Fruit fly (Drosophila melanogaster) whole organism, prepupa: ENCODE data around the gene chic.

Experiments used
- Blimp-1 ChIP-seq: fragments of 200-800 bp; sonication (Bioruptor generic); optimal IDR thresholded peaks from 3 replicates; lab custom pipeline; 2017; ENCODE audit warnings: missing biosample characterization, missing genetic modification characterization, mild to moderate bottlenecking, moderate library complexity, missing genetic modification reagents
- CG10631 ChIP-seq: fragments of 200-800 bp; sonication (Bioruptor generic); optimal IDR thresholded peaks from 2 replicates; lab custom pipeline; 2016; ENCODE audit warnings: missing biosample characterization, missing genetic modification characterization
- CG11294 ChIP-seq: fragments of 200-800 bp; sonication (Bioruptor generic); IDR thresholded peaks from 2 replicates; pipeline ENCODE4 v1.3.6; 2022; ENCODE audit warnings: missing biosample characterization, missing genetic modification characterization
- CG11762 ChIP-seq: fragments of 200-800 bp; sonication (Bioruptor generic); optimal IDR thresholded peaks from 3 replicates; lab custom pipeline; 2016; ENCODE audit warnings: missing biosample characterization, missing genetic modification characterization; ENCODE audit not compliant: insufficient read depth
- CG11902 ChIP-seq: fragments of 200-800 bp; sonication (Bioruptor generic); optimal IDR thresholded peaks from 3 replicates; lab custom pipeline; 2016; ENCODE audit warnings: missing biosample characterization, missing genetic modification characterization
- CG15336 ChIP-seq: fragments of 200-800 bp; sonication (Bioruptor generic); IDR thresholded peaks from 2 replicates; pipeline ENCODE4 v1.3.6; 2022; ENCODE audit warnings: missing biosample characterization, missing genetic modification characterization
- CG1621 ChIP-seq: fragments of 200-800 bp; sonication (Bioruptor generic); optimal IDR thresholded peaks from 3 replicates; lab custom pipeline; 2018; ENCODE audit warnings: missing biosample characterization, mild to moderate bottlenecking, missing genetic modification characterization
- CG16779 ChIP-seq: fragments of 200-800 bp; sonication (Bioruptor generic); optimal IDR thresholded peaks from 3 replicates; lab custom pipeline; 2017; ENCODE audit warnings: missing biosample characterization, mild to moderate bottlenecking, missing genetic modification characterization
- CG3032 ChIP-seq: fragments of 200-800 bp; optimal IDR thresholded peaks from 2 replicates; lab custom pipeline; 2019; ENCODE audit warnings: missing biosample characterization, mild to moderate bottlenecking, missing genetic modification characterization, moderate library complexity
- CG31627 ChIP-seq: fragments of 200-800 bp; sonication (Bioruptor generic); optimal IDR thresholded peaks from 3 replicates; lab custom pipeline; 2016; ENCODE audit warnings: missing biosample characterization, missing genetic modification characterization
- CG32006 ChIP-seq: fragments of 200-800 bp; sonication (Bioruptor generic); optimal IDR thresholded peaks from 3 replicates; lab custom pipeline; 2017; ENCODE audit warnings: missing biosample characterization, mild to moderate bottlenecking, missing genetic modification characterization
- CG3919 ChIP-seq: fragments of 200-800 bp; sonication (Bioruptor generic); optimal IDR thresholded peaks from 3 replicates; lab custom pipeline; 2016; ENCODE audit warnings: missing biosample characterization, missing genetic modification characterization
- CG6163 ChIP-seq: fragments of 200-800 bp; sonication (Bioruptor generic); IDR thresholded peaks from 3 replicates; pipeline ENCODE4 v1.3.6; 2022; ENCODE audit warnings: missing biosample characterization, missing genetic modification characterization
- CG6808 ChIP-seq: fragments of 200-800 bp; sonication (Bioruptor generic); optimal IDR thresholded peaks from 3 replicates; lab custom pipeline; 2017; ENCODE audit warnings: missing biosample characterization, missing genetic modification characterization, mild to moderate bottlenecking, moderate library complexity, missing genetic modification reagents
- CG6854 ChIP-seq: fragments of 200-800 bp; sonication (Bioruptor generic); optimal IDR thresholded peaks from 2 replicates; lab custom pipeline; 2017; ENCODE audit warnings: missing biosample characterization, mild to moderate bottlenecking, missing genetic modification characterization
- CG7368 ChIP-seq: fragments of 200-800 bp; sonication (Bioruptor generic); optimal IDR thresholded peaks from 3 replicates; lab custom pipeline; 2016; ENCODE audit warnings: missing biosample characterization, missing genetic modification characterization
- CG8119 ChIP-seq: fragments of 200-800 bp; sonication (Bioruptor generic); IDR thresholded peaks from 3 replicates; pipeline ENCODE4 v1.3.6; 2022; ENCODE audit warnings: missing biosample characterization, missing genetic modification characterization
- CG8319 ChIP-seq: fragments of 200-800 bp; sonication (Bioruptor generic); optimal IDR thresholded peaks from 3 replicates; lab custom pipeline; 2016; ENCODE audit warnings: missing biosample characterization, missing genetic modification characterization
- CG8632 ChIP-seq: fragments of 200-800 bp; sonication (Bioruptor generic); optimal IDR thresholded peaks from 3 replicates; lab custom pipeline; 2016; ENCODE audit warnings: missing biosample characterization, missing genetic modification characterization
- CG9139 ChIP-seq: fragments of 200-800 bp; sonication (Bioruptor generic); optimal IDR thresholded peaks from 3 replicates; lab custom pipeline; 2017; ENCODE audit warnings: missing biosample characterization, mild to moderate bottlenecking, missing genetic modification characterization
- Eip78C ChIP-seq: fragments of 200-800 bp; sonication (Bioruptor generic); peaks from one replicate; lab custom pipeline; 2016; ENCODE audit warnings: missing biosample characterization, missing genetic modification characterization
- Eip93F ChIP-seq: fragments of 200-800 bp; sonication (Bioruptor generic); optimal IDR thresholded peaks from 2 replicates; lab custom pipeline; 2016; ENCODE audit warnings: missing biosample characterization, mild to moderate bottlenecking, missing genetic modification characterization
- Ets21C ChIP-seq: fragments of 200-800 bp; sonication (Bioruptor generic); optimal IDR thresholded peaks from 3 replicates; lab custom pipeline; 2016; ENCODE audit warnings: missing biosample characterization, missing genetic modification characterization
- Ets96B ChIP-seq: fragments of 200-800 bp; optimal IDR thresholded peaks from 2 replicates; lab custom pipeline; 2019; ENCODE audit warnings: missing biosample characterization, mild to moderate bottlenecking, missing genetic modification characterization, moderate library complexity
- Gug ChIP-seq: fragments of 200-800 bp; sonication (Bioruptor generic); IDR thresholded peaks from 2 replicates; pipeline ENCODE4 v1.3.6; 2022; ENCODE audit warnings: missing biosample characterization, missing genetic modification characterization
- Hr38 ChIP-seq: sonication (Bioruptor generic); optimal IDR thresholded peaks from 2 replicates; lab custom pipeline; 2016; ENCODE audit warnings: missing biosample characterization, missing genetic modification characterization
- Hr4 ChIP-seq: fragments of 200-800 bp; sonication (Bioruptor generic); optimal IDR thresholded peaks from 3 replicates; lab custom pipeline; 2016; ENCODE audit warnings: missing biosample characterization, missing genetic modification characterization
- Met ChIP-seq: fragments of 200-800 bp; sonication (Bioruptor generic); optimal IDR thresholded peaks from 3 replicates; lab custom pipeline; 2016; ENCODE audit warnings: missing biosample characterization, missing genetic modification characterization
- Sox102F ChIP-seq: fragments of 200-800 bp; sonication (Bioruptor generic); optimal IDR thresholded peaks from 2 replicates; lab custom pipeline; 2016; ENCODE audit warnings: missing biosample characterization, mild to moderate bottlenecking, missing genetic modification characterization
- Sox14 ChIP-seq: fragments of 200-800 bp; sonication (Bioruptor generic); optimal IDR thresholded peaks from 3 replicates; lab custom pipeline; 2016; ENCODE audit warnings: missing biosample characterization, missing genetic modification characterization
- achi ChIP-seq: fragments of 200-800 bp; sonication (Bioruptor generic); optimal IDR thresholded peaks from 3 replicates; lab custom pipeline; 2016; ENCODE audit warnings: missing biosample characterization, missing genetic modification characterization
- cyc ChIP-seq: fragments of 200-800 bp; sonication (Bioruptor generic); optimal IDR thresholded peaks from 3 replicates; lab custom pipeline; 2016; ENCODE audit warnings: missing biosample characterization, missing genetic modification characterization
- dac ChIP-seq: fragments of 200-800 bp; sonication (Bioruptor generic); optimal IDR thresholded peaks from 2 replicates; lab custom pipeline; 2017; ENCODE audit warnings: missing biosample characterization, mild to moderate bottlenecking, missing genetic modification characterization
- esn ChIP-seq: fragments of 200-800 bp; sonication (Bioruptor generic); optimal IDR thresholded peaks from 2 replicates; lab custom pipeline; 2016; ENCODE audit warnings: missing biosample characterization, mild to moderate bottlenecking, missing genetic modification characterization, moderate library complexity
- fkh ChIP-seq: fragments of 200-800 bp; sonication (Bioruptor generic); optimal IDR thresholded peaks from 3 replicates; lab custom pipeline; 2017; ENCODE audit warnings: missing biosample characterization, mild to moderate bottlenecking, missing genetic modification characterization, moderate library complexity
- net ChIP-seq: fragments of 200-800 bp; sonication (Bioruptor generic); optimal IDR thresholded peaks from 3 replicates; lab custom pipeline; 2016; ENCODE audit warnings: missing biosample characterization, missing genetic modification characterization
- salr ChIP-seq, 2 experiments: fragments of 200-800 bp; sonication (Bioruptor generic); optimal IDR thresholded peaks; 3 replicates each; lab custom pipeline; 2016 to 2018; ENCODE audit warnings: missing biosample characterization in 2 of 2, missing genetic modification characterization in 2 of 2, mild to moderate bottlenecking in 1 of 2
- ss ChIP-seq, 2 experiments: fragments of 200-800 bp; sonication (Bioruptor generic); optimal IDR thresholded peaks; 2 replicates in 1 of 2; 3 replicates in 1 of 2; lab custom pipeline; 2017 to 2018; ENCODE audit warnings: mild to moderate bottlenecking in 2 of 2, missing biosample characterization in 2 of 2, missing genetic modification characterization in 2 of 2, moderate library complexity in 1 of 2
- svp ChIP-seq: fragments of 200-800 bp; sonication (Bioruptor generic); peaks from one replicate; lab custom pipeline; 2016; ENCODE audit warnings: missing biosample characterization, missing genetic modification characterization
- topi ChIP-seq: fragments of 200-800 bp; sonication (Bioruptor generic); optimal IDR thresholded peaks from 3 replicates; lab custom pipeline; 2016; ENCODE audit warnings: missing biosample characterization, missing genetic modification characterization
- vri ChIP-seq: fragments of 200-800 bp; sonication (Bioruptor generic); optimal IDR thresholded peaks from 3 replicates; lab custom pipeline; 2016; ENCODE audit warnings: missing biosample characterization, mild to moderate bottlenecking, missing genetic modification characterization

Gene chic

DNA sequence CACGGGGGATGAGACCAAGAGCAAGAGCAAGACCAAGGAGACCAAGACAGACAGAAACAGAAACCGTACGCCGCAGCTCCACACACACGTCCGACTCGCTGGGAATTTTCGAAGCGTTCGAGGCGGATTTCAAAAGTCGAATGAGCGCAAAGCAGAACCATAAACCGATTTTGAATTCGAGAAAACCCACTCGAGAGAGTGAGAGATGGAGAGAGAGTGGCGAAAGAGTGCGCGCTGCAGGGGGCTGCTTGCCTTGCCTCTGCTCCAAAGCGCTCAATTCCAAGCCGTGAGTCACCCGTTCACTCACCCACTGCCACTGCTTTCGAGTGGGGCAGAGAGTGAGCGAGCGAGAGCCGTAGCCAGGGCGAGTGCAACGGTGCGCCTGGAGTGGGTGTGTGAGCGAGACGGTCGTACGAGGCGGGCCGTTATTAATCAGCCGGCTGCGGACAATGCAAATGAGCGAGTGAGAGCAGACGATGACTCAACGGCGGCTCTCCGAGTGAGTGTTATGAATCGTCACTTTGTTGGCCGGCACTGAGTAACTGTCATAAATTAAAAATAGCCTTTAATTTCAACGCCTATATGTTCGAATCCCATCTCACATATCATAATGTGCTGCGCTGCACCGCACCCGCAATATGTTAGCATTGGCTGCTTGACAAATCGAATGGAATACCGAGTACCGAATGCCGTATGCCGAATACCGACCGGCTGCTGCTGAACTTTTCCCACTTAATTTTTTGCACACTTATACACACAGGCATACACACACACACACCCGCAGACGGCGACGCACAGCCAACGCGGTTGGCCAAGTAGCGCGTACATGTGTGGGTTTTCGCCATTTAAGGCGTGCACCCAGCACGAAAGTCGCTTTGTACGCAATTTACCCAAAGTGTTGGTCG lies 609 bp downstream of the chic start (continued):
- TF ChIP-seq Met (GFP tag; lab: Kevin White, UChicago) (peak; percentile 54), CG11902 (no peak), vri (peak; percentile 70), CG8319 (no peak), Gug (GFP tag; lab: Robert Waterston, UW) (no peak), svp (peak; percentile 81)

DNA sequence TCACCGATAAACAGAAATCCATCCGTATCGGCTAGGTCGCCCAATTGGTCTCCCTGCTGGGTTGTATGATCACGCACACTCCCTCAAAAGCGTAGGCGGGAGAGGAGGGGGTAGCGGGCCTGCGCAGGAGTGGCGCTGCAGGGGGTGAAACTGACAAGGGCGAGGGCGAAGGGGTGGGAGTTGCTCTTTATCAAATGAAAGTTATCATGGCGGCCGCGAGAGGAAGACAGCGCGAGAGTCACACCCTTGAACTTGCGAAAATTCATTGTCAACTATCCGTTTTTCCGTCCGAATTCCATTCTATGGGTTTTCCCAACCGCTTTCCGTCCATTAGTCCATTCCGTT lies 1.8 kb downstream of the chic start:
- TF ChIP-seq Hr4 (no peak), CG8119 (no peak), Eip78C (peak; percentile 47), salr (GFP tag; optimal IDR thresholded peaks at IDR 0.05; lab: Kevin White, UChicago) (peak in 1 of 2 experiments; percentile 1), svp (peak; percentile 76), CG11762 (no peak), CG11294 (GFP tag; lab: Robert Waterston, UW) (no peak), Eip93F (GFP tag; lab: Kevin White, UChicago) (no peak), Ets96B (tag; lab: Kevin White, UChicago) (no peak), cyc (GFP tag; lab: Kevin White, UChicago) (no peak), Met (GFP tag; lab: Kevin White, UChicago) (no peak), net (GFP tag; lab: Kevin White, UChicago) (no peak), Blimp-1 (GFP tag; lab: Kevin White, UChicago) (peak; percentile 8), CG32006 (GFP tag; lab: Kevin White, UChicago) (peak; percentile 6)

dm6 chr2L:5978333-5979054 lies 2.3 kb downstream of the chic start:
- TF ChIP-seq CG9139: no peak
- TF ChIP-seq ss (GFP tag; optimal IDR thresholded peaks at IDR 0.05; lab: Kevin White, UChicago): peak in 1 of 2 experiments; percentile 55
- TF ChIP-seq CG10631 (GFP tag; lab: Kevin White, UChicago): no peak
- TF ChIP-seq achi (GFP tag; lab: Kevin White, UChicago): no peak
- no peak for TF ChIP-seq Hr38 (GFP tag; lab: Kevin White, UChicago)
- TF ChIP-seq CG3032: peak; percentile 13
- peak; percentile 2 for TF ChIP-seq Eip78C
- TF ChIP-seq net (GFP tag; lab: Kevin White, UChicago): peak; percentile 4
- TF ChIP-seq Hr4: no peak
- TF ChIP-seq CG6163 (GFP tag; lab: Robert Waterston, UW): no peak
- TF ChIP-seq CG6854 (GFP tag; lab: Kevin White, UChicago): peak; percentile 24
- TF ChIP-seq CG1621 (tag; lab: Kevin White, UChicago): peak; percentile 20
- TF ChIP-seq Eip93F (GFP tag; lab: Kevin White, UChicago): peak; percentile 64
- TF ChIP-seq dac (GFP tag; lab: Kevin White, UChicago): no peak
- peak; percentile 61 for TF ChIP-seq CG3919 (GFP tag; lab: Kevin White, UChicago)
- no peak for TF ChIP-seq CG11294 (GFP tag; lab: Robert Waterston, UW)
- TF ChIP-seq CG8319: no peak
- peak; percentile 18 for TF ChIP-seq esn (GFP tag; lab: Kevin White, UChicago)
- peak; percentile 19 for TF ChIP-seq Sox102F (GFP tag; lab: Kevin White, UChicago)
- no peak for TF ChIP-seq CG15336
- TF ChIP-seq Sox14 (GFP tag; lab: Kevin White, UChicago): peak; percentile 19
- no peak for TF ChIP-seq CG31627 (GFP tag; lab: Kevin White, UChicago)
- peak; percentile 21 for TF ChIP-seq topi (GFP tag; lab: Kevin White, UChicago)
- no peak for TF ChIP-seq CG8632 (GFP tag; lab: Kevin White, UChicago)
- no peak for TF ChIP-seq fkh
- peak; percentile 27 for TF ChIP-seq vri
- TF ChIP-seq CG6808: peak; percentile 13
- TF ChIP-seq svp: peak; percentile 95
- peak; percentile 39 for TF ChIP-seq CG7368 (GFP tag; lab: Kevin White, UChicago)
- TF ChIP-seq Ets21C: no peak
- peak; percentile 44 for TF ChIP-seq Met (GFP tag; lab: Kevin White, UChicago)
- no peak for TF ChIP-seq CG16779 (tag; lab: Kevin White, UChicago)
- TF ChIP-seq, all 60 proteins: peak for 17
